Worm (Caenorhabditis elegans) whole organism, L2 larva: ENCODE measurements around the gene F33A8.7.

ENCODE experiments used
- C34F6.9 ChIP-seq: fragments of 150-350 bp; optimal IDR thresholded peaks from 2 replicates; lab custom pipeline; 2014; ENCODE audit warnings: missing biosample characterization, missing genetic modification characterization
- F13H6.1 ChIP-seq: sonication (generic microtip); optimal IDR thresholded peaks from 2 replicates; lab custom pipeline; 2016; ENCODE audit warnings: missing genetic modification characterization, missing compliant biosample characterization
- R02D3.7 ChIP-seq: fragments of 150-350 bp; optimal IDR thresholded peaks from 2 replicates; lab custom pipeline; 2014; ENCODE audit warnings: missing biosample characterization, missing genetic modification characterization
- Y55F3AM.14 ChIP-seq: fragments of 200-800 bp; sonication (Bioruptor generic); optimal IDR thresholded peaks from 2 replicates; lab custom pipeline; 2018; ENCODE audit warnings: mild to moderate bottlenecking, missing genetic modification characterization, missing compliant biosample characterization
- alr-1 ChIP-seq: fragments of 150-350 bp; optimal IDR thresholded peaks from 2 replicates; lab custom pipeline; 2014; ENCODE audit warnings: missing biosample characterization, missing genetic modification characterization
- aly-2 ChIP-seq: fragments of 150-350 bp; optimal IDR thresholded peaks from 2 replicates; lab custom pipeline; 2014; ENCODE audit warnings: missing biosample characterization, missing genetic modification characterization
- ama-1 ChIP-seq: fragments of 150-350 bp; optimal IDR thresholded peaks from 2 replicates; lab custom pipeline; 2018; ENCODE audit warnings: inconsistent platforms
- blmp-1 ChIP-seq: sonication (generic microtip); optimal IDR thresholded peaks from 2 replicates; lab custom pipeline; 2017; ENCODE audit warnings: missing genetic modification characterization, mild to moderate bottlenecking, missing compliant biosample characterization, antibody characterized with exemption, moderate library complexity; ENCODE audit not compliant: insufficient read depth
- ceh-16 ChIP-seq: fragments of 150-350 bp; optimal IDR thresholded peaks from 2 replicates; lab custom pipeline; 2014; ENCODE audit warnings: missing biosample characterization, missing genetic modification characterization
- ceh-82 ChIP-seq: fragments of 150-350 bp; optimal IDR thresholded peaks from 2 replicates; lab custom pipeline; 2014; ENCODE audit warnings: missing biosample characterization, missing genetic modification characterization
- crh-2 ChIP-seq: sonication (generic microtip); optimal IDR thresholded peaks from 2 replicates; lab custom pipeline; 2017; ENCODE audit warnings: missing biosample characterization, missing genetic modification characterization
- dmd-4 ChIP-seq: sonication (generic microtip); optimal IDR thresholded peaks from 2 replicates; lab custom pipeline; 2017; ENCODE audit warnings: missing biosample characterization, missing genetic modification characterization
- egl-27 ChIP-seq: sonication (generic microtip); optimal IDR thresholded peaks from 3 replicates; lab custom pipeline; 2017; ENCODE audit warnings: missing biosample characterization, missing genetic modification reagents, missing genetic modification characterization
- elt-1 ChIP-seq: fragments of 150-350 bp; optimal IDR thresholded peaks from 2 replicates; lab custom pipeline; 2014; ENCODE audit warnings: missing biosample characterization, missing genetic modification characterization
- elt-3 ChIP-seq: sonication (generic microtip); optimal IDR thresholded peaks from 2 replicates; lab custom pipeline; 2017; ENCODE audit warnings: missing biosample characterization, missing genetic modification characterization
- fos-1 ChIP-seq: fragments of 150-350 bp; optimal IDR thresholded peaks from 2 replicates; lab custom pipeline; 2014; ENCODE audit warnings: missing biosample characterization, missing genetic modification characterization
- gmeb-1 ChIP-seq: fragments of 150-350 bp; optimal IDR thresholded peaks from 2 replicates; lab custom pipeline; 2014; ENCODE audit warnings: missing biosample characterization, missing genetic modification characterization
- lin-11 ChIP-seq: fragments of 150-350 bp; sonication (generic microtip); optimal IDR thresholded peaks from 2 replicates; lab custom pipeline; 2014; ENCODE audit warnings: missing biosample characterization, missing genetic modification characterization, inconsistent platforms, mixed read lengths
- lin-13 ChIP-seq: fragments of 150-350 bp; optimal IDR thresholded peaks from 2 replicates; lab custom pipeline; 2014; ENCODE audit warnings: missing biosample characterization, missing genetic modification reagents, missing genetic modification characterization
- lin-39 ChIP-seq: fragments of 150-350 bp; optimal IDR thresholded peaks from 2 replicates; lab custom pipeline; 2014; ENCODE audit warnings: missing biosample characterization, missing genetic modification reagents, missing genetic modification characterization
- lsy-2 ChIP-seq, 2 experiments: fragments of 150-350 bp in 1 of 2; sonication (generic microtip) in 1 of 2; optimal IDR thresholded peaks; 2 replicates each; lab custom pipeline; 2014 to 2017; ENCODE audit warnings: missing biosample characterization in 2 of 2, missing genetic modification characterization in 2 of 2
- mab-5 ChIP-seq: fragments of 150-350 bp; optimal IDR thresholded peaks from 2 replicates; lab custom pipeline; 2014; ENCODE audit warnings: missing biosample characterization, missing genetic modification characterization
- mbf-1 ChIP-seq: sonication (generic microtip); optimal IDR thresholded peaks from 2 replicates; lab custom pipeline; 2017; ENCODE audit warnings: missing biosample characterization, missing genetic modification characterization
- mdl-1 ChIP-seq, 2 experiments: fragments of 150-350 bp in 1 of 2; sonication (generic microtip) in 1 of 2; optimal IDR thresholded peaks; 2 replicates each; lab custom pipeline; 2017; ENCODE audit warnings: missing biosample characterization in 2 of 2, missing genetic modification characterization in 2 of 2
- nhr-10 ChIP-seq: sonication (generic microtip); optimal IDR thresholded peaks from 2 replicates; lab custom pipeline; 2017; ENCODE audit warnings: missing biosample characterization, missing genetic modification characterization
- nhr-11 ChIP-seq: fragments of 150-350 bp; optimal IDR thresholded peaks from 2 replicates; lab custom pipeline; 2014; ENCODE audit warnings: missing biosample characterization, missing genetic modification characterization
- nhr-12 ChIP-seq: fragments of 150-350 bp; optimal IDR thresholded peaks from 2 replicates; lab custom pipeline; 2014; ENCODE audit warnings: missing biosample characterization, missing genetic modification characterization
- nhr-129 ChIP-seq: fragments of 150-350 bp; optimal IDR thresholded peaks from 2 replicates; lab custom pipeline; 2014; ENCODE audit warnings: missing biosample characterization, missing genetic modification characterization
- nhr-21 ChIP-seq: fragments of 150-350 bp; optimal IDR thresholded peaks from 2 replicates; lab custom pipeline; 2014; ENCODE audit warnings: missing biosample characterization, missing genetic modification characterization
- nhr-23 ChIP-seq: fragments of 150-350 bp; optimal IDR thresholded peaks from 2 replicates; lab custom pipeline; 2014; ENCODE audit warnings: missing biosample characterization, missing genetic modification reagents, missing genetic modification characterization
- nhr-237 ChIP-seq: fragments of 150-350 bp; optimal IDR thresholded peaks from 2 replicates; lab custom pipeline; 2014; ENCODE audit warnings: missing biosample characterization, missing genetic modification characterization
- nhr-25 ChIP-seq: fragments of 150-350 bp; sonication (generic microtip); optimal IDR thresholded peaks from 3 replicates; lab custom pipeline; 2014; ENCODE audit warnings: missing biosample characterization, missing genetic modification characterization
- nhr-6 ChIP-seq: fragments of 150-350 bp; optimal IDR thresholded peaks from 2 replicates; lab custom pipeline; 2014; ENCODE audit warnings: missing biosample characterization, missing genetic modification characterization
- nhr-77 ChIP-seq: fragments of 150-350 bp; optimal IDR thresholded peaks from 2 replicates; lab custom pipeline; 2014; ENCODE audit warnings: missing biosample characterization, missing genetic modification characterization
- peb-1 ChIP-seq: fragments of 150-350 bp; optimal IDR thresholded peaks from 2 replicates; lab custom pipeline; 2014; ENCODE audit warnings: missing biosample characterization, missing genetic modification characterization
- sem-4 ChIP-seq: fragments of 150-350 bp; optimal IDR thresholded peaks from 2 replicates; lab custom pipeline; 2014; ENCODE audit warnings: missing biosample characterization, missing genetic modification reagents, missing genetic modification characterization
- skn-1 ChIP-seq: sonication (generic microtip); optimal IDR thresholded peaks from 2 replicates; lab custom pipeline; 2017; ENCODE audit warnings: missing biosample characterization, missing genetic modification characterization
- sma-3 ChIP-seq: sonication (generic microtip); optimal IDR thresholded peaks from 2 replicates; lab custom pipeline; 2016; ENCODE audit warnings: missing genetic modification reagents, missing genetic modification characterization, missing compliant biosample characterization
- sma-9 ChIP-seq, 2 experiments: fragments of 150-350 bp in 1 of 2; sonication (generic microtip) in 1 of 2; optimal IDR thresholded peaks; 2 replicates each; lab custom pipeline; 2014 to 2016; ENCODE audit warnings: missing genetic modification characterization in 2 of 2, mild to moderate bottlenecking in 1 of 2, missing biosample characterization in 1 of 2, missing compliant biosample characterization in 1 of 2, missing genetic modification reagents in 1 of 2, moderate library complexity in 1 of 2
- snpc-4 ChIP-seq: fragments of 150-350 bp; optimal IDR thresholded peaks from 2 replicates; lab custom pipeline; 2014; ENCODE audit warnings: missing biosample characterization, missing genetic modification characterization
- unc-39 ChIP-seq: fragments of 150-350 bp; optimal IDR thresholded peaks from 2 replicates; lab custom pipeline; 2014; ENCODE audit warnings: missing biosample characterization, missing genetic modification characterization
- unc-55 ChIP-seq: fragments of 150-350 bp; sonication (generic microtip); optimal IDR thresholded peaks from 3 replicates; lab custom pipeline; 2014; ENCODE audit warnings: missing biosample characterization, missing genetic modification reagents, missing genetic modification characterization
- unc-62 ChIP-seq: fragments of 150-350 bp; optimal IDR thresholded peaks from 2 replicates; lab custom pipeline; 2014; ENCODE audit warnings: missing biosample characterization, missing genetic modification reagents, missing genetic modification characterization
- zag-1 ChIP-seq: fragments of 150-350 bp; optimal IDR thresholded peaks from 2 replicates; lab custom pipeline; 2014; ENCODE audit warnings: missing biosample characterization, missing genetic modification characterization
- ztf-1 ChIP-seq: fragments of 200-800 bp; sonication (Bioruptor generic); conservative IDR thresholded peaks from 2 replicates; pipeline ENCODE4 v1.3.6; 2022; ENCODE audit warnings: missing genetic modification characterization, missing compliant biosample characterization
- ztf-11 ChIP-seq: sonication (generic microtip); optimal IDR thresholded peaks from 2 replicates; lab custom pipeline; 2017; ENCODE audit warnings: missing biosample characterization, missing genetic modification characterization
- ztf-4 ChIP-seq: fragments of 150-350 bp; optimal IDR thresholded peaks from 2 replicates; lab custom pipeline; 2014; ENCODE audit warnings: missing biosample characterization, missing genetic modification characterization

Gene F33A8.7

DNA sequence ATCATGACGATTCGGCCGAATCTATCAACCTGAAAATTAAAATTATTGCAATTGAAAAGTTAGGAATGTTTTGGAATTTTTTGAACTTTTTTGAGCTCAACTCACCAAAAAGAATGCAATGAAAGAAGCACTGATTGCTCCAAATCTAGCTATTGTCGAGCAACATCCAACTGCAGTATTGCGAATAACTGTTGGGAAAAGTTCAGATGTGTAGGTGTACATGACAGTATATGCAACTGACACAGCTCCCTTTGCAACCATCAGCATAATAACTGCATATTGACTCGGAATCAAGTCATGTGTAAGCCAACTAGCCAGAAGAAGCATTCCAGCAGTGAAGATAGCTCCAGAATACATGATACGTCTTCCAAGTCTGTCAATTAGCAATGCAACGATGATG is 27.1 kb upstream of the F33A8.7 start:
- TF ChIP-seq elt-1 (tag; lab: Kevin White, UChicago) (no peak), sma-9 (GFP tag; optimal IDR thresholded peaks at IDR 0.05; lab: Kevin White, UChicago) (no peak), sma-9 (tag; optimal IDR thresholded peaks at IDR 0.05; lab: Kevin White, UChicago) (no peak), fos-1 (no peak), nhr-11 (tag; lab: Kevin White, UChicago) (no peak), mab-5 (tag; lab: Kevin White, UChicago) (no peak), egl-27 (tag; lab: Kevin White, UChicago) (no peak), unc-55 (no peak), F13H6.1 (tag; lab: Kevin White, UChicago) (no peak), R02D3.7 (no peak), mbf-1 (tag; lab: Kevin White, UChicago) (no peak), snpc-4 (no peak), elt-3 (tag; lab: Kevin White, UChicago) (no peak)
- TF ChIP-seq, all 48 proteins: peak for 0

DNA sequence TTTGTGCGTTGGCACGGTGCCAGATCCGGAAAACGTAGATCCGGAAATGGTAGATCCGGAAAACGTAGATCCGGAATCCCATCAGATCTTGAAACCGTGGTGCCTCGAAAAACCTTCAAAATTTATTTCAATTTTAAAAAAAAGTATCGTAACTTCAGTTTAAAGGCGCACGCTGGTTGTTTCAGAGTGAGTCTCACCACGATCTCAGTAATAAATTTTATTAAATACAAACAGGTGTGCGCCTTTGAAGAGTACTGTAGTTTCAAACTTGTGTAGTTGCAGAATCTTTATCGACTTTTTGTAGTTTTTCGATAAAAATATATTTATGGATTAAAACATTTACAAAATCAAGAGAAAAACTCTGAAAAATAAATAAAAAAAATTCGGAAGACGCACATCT is 25.2 kb upstream of the F33A8.7 start:
- TF ChIP-seq sma-3 = no peak
- no peak for TF ChIP-seq crh-2 (tag; lab: Kevin White, UChicago)
- no peak for TF ChIP-seq Y55F3AM.14 (GFP tag; lab: Kevin White, UChicago)
- TF ChIP-seq unc-39 = no peak
- no peak for TF ChIP-seq blmp-1
- TF ChIP-seq mbf-1 (tag; lab: Kevin White, UChicago) = no peak
- no peak for TF ChIP-seq fos-1
- TF ChIP-seq elt-3 (tag; lab: Kevin White, UChicago) = no peak
- TF ChIP-seq dmd-4 (tag; lab: Kevin White, UChicago) = no peak
- no peak for TF ChIP-seq snpc-4
- TF ChIP-seq nhr-23 = no peak
- no peak for TF ChIP-seq ztf-1 (GFP tag; lab: Robert Waterston, UW)
- no peak for TF ChIP-seq nhr-6
- no peak for TF ChIP-seq elt-1 (tag; lab: Kevin White, UChicago)
- TF ChIP-seq unc-55 = no peak
- no peak for TF ChIP-seq zag-1 (tag; lab: Kevin White, UChicago)
- no peak for TF ChIP-seq nhr-77 (tag; lab: Kevin White, UChicago)

DNA sequence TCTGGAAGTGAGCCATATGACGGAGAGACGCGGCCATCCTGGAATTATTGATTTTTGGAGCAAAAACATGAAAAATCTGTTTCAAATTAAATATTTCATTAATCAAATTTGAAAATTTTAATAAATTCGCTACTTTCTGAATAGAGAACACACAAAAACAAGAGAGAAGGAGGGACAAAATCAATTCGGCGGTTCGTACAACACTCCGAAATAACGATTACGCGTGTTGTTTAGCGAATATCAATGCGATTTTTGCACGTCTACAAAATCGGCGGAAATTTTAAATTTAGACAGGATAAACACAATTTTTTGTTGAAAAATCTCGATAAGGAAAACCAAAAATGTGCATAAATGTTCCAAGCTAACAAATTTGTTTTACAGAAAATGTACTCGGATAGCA is 24.4 kb upstream of the F33A8.7 start, which contains the start of the genes sdhd-1 and ilkp-1:
sdhd-1 (minus strand) TSS at position 38 of the 400 bp plus-strand sequence.
ilkp-1 (plus strand) TSS at position 380 of the 400 bp plus-strand sequence.
- TF ChIP-seq ama-1 (lab: Kevin White, UChicago) (no peak), snpc-4 (no peak), C34F6.9 (tag; lab: Kevin White, UChicago) (peak; percentile 84), nhr-12 (tag; lab: Kevin White, UChicago) (no peak), ztf-11 (tag; lab: Kevin White, UChicago) (no peak), nhr-129 (tag; lab: Kevin White, UChicago) (peak; percentile 39), lin-13 (GFP tag; lab: Kevin White, UChicago) (no peak), nhr-21 (tag; lab: Kevin White, UChicago) (peak; percentile 8), elt-1 (tag; lab: Kevin White, UChicago) (no peak), mdl-1 (tag; optimal IDR thresholded peaks at IDR 0.05; lab: Kevin White, UChicago) (no peak), peb-1 (tag; lab: Kevin White, UChicago) (no peak), nhr-6 (peak; percentile 25), ztf-1 (GFP tag; lab: Robert Waterston, UW) (no peak), nhr-25 (tag; lab: Kevin White, UChicago) (no peak), dmd-4 (tag; lab: Kevin White, UChicago) (no peak), alr-1 (tag; lab: Kevin White, UChicago) (no peak), nhr-10 (no peak), nhr-11 (tag; lab: Kevin White, UChicago) (no peak), crh-2 (tag; lab: Kevin White, UChicago) (peak; percentile 86), lin-11 (tag; lab: Kevin White, UChicago) (no peak), nhr-77 (tag; lab: Kevin White, UChicago) (no peak), nhr-237 (tag; lab: Kevin White, UChicago) (no peak), lsy-2 (tag; optimal IDR thresholded peaks at IDR 0.05; lab: Kevin White, UChicago) (peak in 1 of 2 experiments; percentile 75), ceh-82 (tag; lab: Kevin White, UChicago) (no peak), unc-62 (GFP tag; lab: Kevin White, UChicago) (no peak), blmp-1 (no peak), fos-1 (peak; percentile 15), mab-5 (tag; lab: Kevin White, UChicago) (no peak), ceh-16 (tag; lab: Kevin White, UChicago) (no peak), aly-2 (tag; lab: Kevin White, UChicago) (no peak), sem-4 (tag; lab: Kevin White, UChicago) (no peak), lin-39 (tag; lab: Kevin White, UChicago) (no peak), Y55F3AM.14 (GFP tag; lab: Kevin White, UChicago) (no peak), F13H6.1 (tag; lab: Kevin White, UChicago) (no peak), gmeb-1 (tag; lab: Kevin White, UChicago) (peak; percentile 59), egl-27 (tag; lab: Kevin White, UChicago) (no peak), skn-1 (tag; lab: Kevin White, UChicago) (no peak), mbf-1 (tag; lab: Kevin White, UChicago) (no peak), ztf-4 (tag; lab: Kevin White, UChicago) (no peak), R02D3.7 (no peak), unc-55 (peak; percentile 68), sma-9 (GFP tag; optimal IDR thresholded peaks at IDR 0.05; lab: Kevin White, UChicago) (peak; percentile 34), sma-9 (tag; optimal IDR thresholded peaks at IDR 0.05; lab: Kevin White, UChicago) (no peak), unc-39 (no peak), sma-3 (peak; percentile 22), elt-3 (tag; lab: Kevin White, UChicago) (no peak)
